Worm (Caenorhabditis elegans) whole organism, mixed stage, embryonic: ENCODE results near the gene abcx-1.

Source experiments
- ceh-43 ChIP-seq: fragments of 200-800 bp; sonication (Bioruptor generic); optimal IDR thresholded peaks from 2 replicates; lab custom pipeline; 2018; ENCODE audit warnings: mild to moderate bottlenecking, missing genetic modification characterization, moderate library complexity, missing compliant biosample characterization
- nhr-28 ChIP-seq: fragments of 150-350 bp; optimal IDR thresholded peaks from 2 replicates; lab custom pipeline; 2014; ENCODE audit warnings: missing biosample characterization, missing genetic modification characterization
- nhr-76 ChIP-seq: sonication (generic microtip); optimal IDR thresholded peaks from 2 replicates; lab custom pipeline; 2017; ENCODE audit warnings: missing biosample characterization, missing genetic modification characterization
- snpc-4 ChIP-seq: fragments of 150-350 bp; optimal IDR thresholded peaks from 2 replicates; lab custom pipeline; 2014; ENCODE audit warnings: missing biosample characterization, missing genetic modification characterization
- unc-39 ChIP-seq: fragments of 150-350 bp; optimal IDR thresholded peaks from 2 replicates; lab custom pipeline; 2014; ENCODE audit warnings: missing biosample characterization, missing genetic modification characterization

- TF ChIP-seq snpc-4 (tag; lab: Kevin White, UChicago): no peak
- TF ChIP-seq nhr-76 (tag; lab: Kevin White, UChicago): no peak
- no peak for TF ChIP-seq ceh-43 (GFP tag; lab: Kevin White, UChicago)
- TF ChIP-seq unc-39 (tag; lab: Kevin White, UChicago): no peak
- TF ChIP-seq nhr-28: no peak
Measured at ce11 chrII:6486344-6486743, 45.6 kb upstream of the abcx-1 start.
